Worm (Caenorhabditis elegans) whole organism, mixed stage, embryonic: ENCODE measurements around the gene F41C3.2.

Experiments
- M03D4.4 ChIP-seq: sonication (generic microtip); optimal IDR thresholded peaks from 2 replicates; lab custom pipeline; 2017; ENCODE audit warnings: mild to moderate bottlenecking, missing genetic modification characterization, missing compliant biosample characterization
- bed-3 ChIP-seq: fragments of 200-800 bp; sonication (Bioruptor generic); optimal IDR thresholded peaks from 3 replicates; lab custom pipeline; 2018; ENCODE audit warnings: mild to moderate bottlenecking, missing genetic modification characterization, moderate library complexity, missing compliant biosample characterization
- blmp-1 ChIP-seq: fragments of 150-350 bp; optimal IDR thresholded peaks from 2 replicates; lab custom pipeline; 2014; ENCODE audit warnings: missing biosample characterization, missing genetic modification characterization
- ceh-39 ChIP-seq: fragments of 150-350 bp; optimal IDR thresholded peaks from 2 replicates; lab custom pipeline; 2014; ENCODE audit warnings: missing biosample characterization, missing genetic modification characterization
- ceh-43 ChIP-seq: fragments of 200-800 bp; sonication (Bioruptor generic); optimal IDR thresholded peaks from 2 replicates; lab custom pipeline; 2018; ENCODE audit warnings: mild to moderate bottlenecking, missing genetic modification characterization, moderate library complexity, missing compliant biosample characterization
- ceh-83 ChIP-seq: fragments of 200-800 bp; sonication (Bioruptor generic); optimal IDR thresholded peaks from 2 replicates; lab custom pipeline; 2018; ENCODE audit warnings: mild to moderate bottlenecking, missing genetic modification characterization, missing compliant biosample characterization
- ces-1 ChIP-seq: fragments of 150-350 bp; optimal IDR thresholded peaks from 2 replicates; lab custom pipeline; 2014; ENCODE audit warnings: missing biosample characterization, missing genetic modification reagents, missing genetic modification characterization
- cnd-1 ChIP-seq: fragments of 200-800 bp; sonication (Bioruptor generic); optimal IDR thresholded peaks from 2 replicates; lab custom pipeline; 2018; ENCODE audit warnings: mild to moderate bottlenecking, missing genetic modification characterization, missing compliant biosample characterization
- drap-1 ChIP-seq: fragments of 200-800 bp; sonication (Bioruptor generic); optimal IDR thresholded peaks from 3 replicates; lab custom pipeline; 2018; ENCODE audit warnings: mild to moderate bottlenecking, missing genetic modification characterization, missing compliant biosample characterization
- elt-1 ChIP-seq: sonication (generic microtip); optimal IDR thresholded peaks from 2 replicates; lab custom pipeline; 2017; ENCODE audit warnings: missing genetic modification characterization, mild to moderate bottlenecking, missing compliant biosample characterization, antibody characterized with exemption, moderate library complexity, borderline replicate concordance; ENCODE audit not compliant: insufficient read depth
- elt-3 ChIP-seq: fragments of 150-350 bp; optimal IDR thresholded peaks from 2 replicates; lab custom pipeline; 2014; ENCODE audit warnings: missing biosample characterization, missing genetic modification characterization
- ham-2 ChIP-seq: fragments of 200-800 bp; sonication (Bioruptor generic); optimal IDR thresholded peaks from 2 replicates; lab custom pipeline; 2018; ENCODE audit warnings: mild to moderate bottlenecking, missing genetic modification characterization, missing compliant biosample characterization
- hlh-1 ChIP-seq: fragments of 150-350 bp; optimal IDR thresholded peaks from 2 replicates; lab custom pipeline; 2014; ENCODE audit warnings: missing biosample characterization, missing genetic modification reagents, missing genetic modification characterization
- lin-13 ChIP-seq: fragments of 150-350 bp; optimal IDR thresholded peaks from 2 replicates; lab custom pipeline; 2014; ENCODE audit warnings: missing biosample characterization, missing genetic modification characterization
- lin-32 ChIP-seq: fragments of 200-800 bp; sonication (Bioruptor generic); optimal IDR thresholded peaks from 2 replicates; lab custom pipeline; 2018; ENCODE audit warnings: mild to moderate bottlenecking, missing genetic modification characterization, missing compliant biosample characterization
- lsy-2 ChIP-seq: fragments of 150-350 bp; optimal IDR thresholded peaks from 2 replicates; lab custom pipeline; 2014; ENCODE audit warnings: missing biosample characterization, missing genetic modification characterization
- mab-5 ChIP-seq: fragments of 150-350 bp; optimal IDR thresholded peaks from 2 replicates; lab custom pipeline; 2014; ENCODE audit warnings: missing biosample characterization, missing genetic modification characterization
- mep-1 ChIP-seq: fragments of 150-350 bp; optimal IDR thresholded peaks from 2 replicates; lab custom pipeline; 2017; ENCODE audit warnings: missing biosample characterization, missing genetic modification reagents, missing genetic modification characterization, inconsistent platforms
- mls-2 ChIP-seq: sonication (generic microtip); optimal IDR thresholded peaks from 2 replicates; lab custom pipeline; 2016; ENCODE audit warnings: mild to moderate bottlenecking, missing genetic modification characterization, moderate library complexity, missing compliant biosample characterization
- nhr-12 ChIP-seq: fragments of 150-350 bp; optimal IDR thresholded peaks from 2 replicates; lab custom pipeline; 2014; ENCODE audit warnings: missing biosample characterization, missing genetic modification characterization
- nhr-2 ChIP-seq: fragments of 150-350 bp; optimal IDR thresholded peaks from 2 replicates; lab custom pipeline; 2014; ENCODE audit warnings: missing biosample characterization, missing genetic modification characterization
- nhr-237 ChIP-seq: fragments of 150-350 bp; optimal IDR thresholded peaks from 2 replicates; lab custom pipeline; 2014; ENCODE audit warnings: missing biosample characterization, missing genetic modification characterization
- nhr-28 ChIP-seq: fragments of 150-350 bp; optimal IDR thresholded peaks from 2 replicates; lab custom pipeline; 2014; ENCODE audit warnings: missing biosample characterization, missing genetic modification characterization
- nhr-76 ChIP-seq: sonication (generic microtip); optimal IDR thresholded peaks from 2 replicates; lab custom pipeline; 2017; ENCODE audit warnings: missing biosample characterization, missing genetic modification characterization
- pha-4 ChIP-seq: fragments of 150-350 bp; optimal IDR thresholded peaks from 2 replicates; lab custom pipeline; 2018; ENCODE audit warnings: missing biosample characterization, missing genetic modification reagents, missing genetic modification characterization
- sem-2 ChIP-seq: fragments of 200-800 bp; sonication (Bioruptor generic); optimal IDR thresholded peaks from 2 replicates; lab custom pipeline; 2018; ENCODE audit warnings: mild to moderate bottlenecking, missing genetic modification characterization, missing compliant biosample characterization
- snpc-4 ChIP-seq: fragments of 150-350 bp; optimal IDR thresholded peaks from 2 replicates; lab custom pipeline; 2014; ENCODE audit warnings: missing biosample characterization, missing genetic modification characterization
- sptf-1 ChIP-seq: sonication (generic microtip); optimal IDR thresholded peaks from 2 replicates; lab custom pipeline; 2017; ENCODE audit warnings: mild to moderate bottlenecking, missing genetic modification characterization, moderate library complexity, missing compliant biosample characterization
- unc-120 ChIP-seq: sonication (generic microtip); optimal IDR thresholded peaks from 2 replicates; lab custom pipeline; 2017; ENCODE audit warnings: missing genetic modification characterization, missing compliant biosample characterization; ENCODE audit not compliant: poor library complexity, severe bottlenecking
- unc-39 ChIP-seq: fragments of 150-350 bp; optimal IDR thresholded peaks from 2 replicates; lab custom pipeline; 2014; ENCODE audit warnings: missing biosample characterization, missing genetic modification characterization
- zip-8 ChIP-seq: fragments of 150-350 bp; optimal IDR thresholded peaks from 2 replicates; lab custom pipeline; 2014; ENCODE audit warnings: missing biosample characterization, missing genetic modification characterization
- ztf-11 ChIP-seq: fragments of 150-350 bp; optimal IDR thresholded peaks from 2 replicates; lab custom pipeline; 2014; ENCODE audit warnings: missing biosample characterization, missing genetic modification characterization

The F41C3.2 gene

DNA sequence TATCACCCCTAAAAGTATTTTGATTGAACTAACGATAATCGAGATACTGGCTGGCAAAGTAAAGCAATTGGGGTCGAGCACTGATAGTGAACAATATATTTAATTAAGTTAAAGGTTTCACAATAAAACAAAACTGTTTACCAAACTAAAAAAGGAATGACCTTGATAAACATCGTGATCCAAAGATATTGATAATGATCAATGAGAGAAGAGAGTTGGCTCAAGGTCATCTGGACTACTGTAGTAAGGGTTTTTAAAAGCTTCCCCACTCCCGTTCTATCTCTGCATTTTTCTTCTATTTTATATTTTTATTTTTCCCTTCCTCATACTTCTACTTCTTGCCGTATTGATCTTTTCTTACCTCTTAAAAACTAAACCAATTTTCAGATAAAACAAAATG lies at the start of gene F41C3.2:
Gene F41C3.2, plus strand, starts transcription at position 388 of the 400 bp plus-strand sequence.
- TF ChIP-seq zip-8 (no peak), nhr-76 (tag; lab: Kevin White, UChicago) (no peak), mep-1 (no peak), lin-32 (GFP tag; lab: Kevin White, UChicago) (no peak)

DNA sequence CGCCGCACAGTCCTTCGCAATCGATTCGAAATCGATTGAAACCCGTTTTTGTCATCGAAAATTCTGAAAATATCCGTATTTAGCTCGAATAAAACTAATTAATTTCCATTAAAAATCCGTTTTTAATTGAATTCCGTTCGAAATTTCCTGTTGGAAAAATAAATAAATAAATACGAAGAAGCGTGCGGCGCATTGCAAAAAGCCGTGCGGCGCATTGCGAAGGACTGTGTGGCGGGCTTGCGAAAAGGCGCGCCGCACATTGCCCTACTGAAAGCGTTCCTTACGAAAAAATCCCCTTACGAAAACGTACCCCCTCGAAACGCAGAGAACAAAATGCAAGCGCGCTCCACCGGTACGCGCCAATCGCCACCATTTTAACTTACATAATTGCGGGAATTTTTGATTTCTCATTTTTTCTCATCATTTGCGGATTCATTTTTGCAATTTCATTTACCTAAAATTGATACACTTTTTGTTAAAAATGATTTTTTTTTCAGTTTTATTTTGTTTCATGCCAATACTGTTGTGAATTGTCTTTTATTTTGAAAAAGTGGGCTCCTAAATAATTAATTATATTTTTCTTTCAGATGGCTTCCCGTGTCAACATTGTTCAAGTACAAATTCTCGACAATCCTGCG lies 48.2 kb upstream of the F41C3.2 start, which contains the start of gene unc-85:
Gene unc-85, plus strand, starts transcription at position 588 of the 638 bp plus-strand sequence.
- TF ChIP-seq sptf-1 (tag; lab: Kevin White, UChicago), result peak; percentile 87
- peak; percentile 29 for TF ChIP-seq ztf-11 (tag; lab: Kevin White, UChicago)
- TF ChIP-seq ceh-43, result peak; percentile 66
- peak; percentile 77 for TF ChIP-seq mls-2 (tag; lab: Kevin White, UChicago)
- TF ChIP-seq M03D4.4, result peak; percentile 57
- peak; percentile 68 for TF ChIP-seq unc-120 (tag; lab: Kevin White, UChicago)
- peak; percentile 67 for TF ChIP-seq lsy-2 (tag; lab: Kevin White, UChicago)
- peak; percentile 6 for TF ChIP-seq hlh-1
- peak; percentile 70 for TF ChIP-seq mep-1
- TF ChIP-seq drap-1 (GFP tag; lab: Kevin White, UChicago), result peak; percentile 68
- peak; percentile 60 for TF ChIP-seq nhr-237 (tag; lab: Kevin White, UChicago)
- peak; percentile 48 for TF ChIP-seq ham-2 (GFP tag; lab: Kevin White, UChicago)
- peak; percentile 48 for TF ChIP-seq cnd-1 (tag; lab: Kevin White, UChicago)
- peak; percentile 48 for TF ChIP-seq ces-1 (GFP tag; lab: Kevin White, UChicago)
- peak; percentile 6 for TF ChIP-seq elt-1 (tag; lab: Kevin White, UChicago)
- peak; percentile 12 for TF ChIP-seq lin-13 (tag; lab: Kevin White, UChicago)

DNA sequence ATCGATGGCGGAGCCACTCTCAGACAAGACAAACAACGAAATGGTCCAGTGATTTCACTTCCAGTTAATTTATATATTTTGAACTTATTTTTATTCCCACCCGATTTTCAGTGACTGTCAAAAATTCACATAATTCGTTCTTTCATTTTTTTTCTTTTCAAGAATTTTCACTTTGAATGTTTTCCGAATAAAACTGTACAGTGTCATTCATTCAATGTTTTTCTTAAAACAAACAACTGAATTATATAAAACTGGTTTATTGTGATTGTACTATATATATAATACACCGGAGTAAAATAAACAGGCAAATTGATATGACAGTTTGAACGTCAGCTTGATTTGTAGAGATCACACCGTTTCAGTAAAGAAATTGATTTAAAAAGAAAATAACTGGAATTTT lies 46.8 kb upstream of the F41C3.2 start:
- TF ChIP-seq lsy-2 (tag; lab: Kevin White, UChicago) (no peak), cnd-1 (tag; lab: Kevin White, UChicago) (no peak), hlh-1 (no peak), sptf-1 (tag; lab: Kevin White, UChicago) (no peak), snpc-4 (tag; lab: Kevin White, UChicago) (no peak), nhr-237 (tag; lab: Kevin White, UChicago) (no peak), mab-5 (tag; lab: Kevin White, UChicago) (no peak), ztf-11 (tag; lab: Kevin White, UChicago) (no peak), zip-8 (no peak), ceh-83 (GFP tag; lab: Kevin White, UChicago) (no peak), ceh-39 (tag; lab: Kevin White, UChicago) (no peak), ham-2 (GFP tag; lab: Kevin White, UChicago) (no peak), elt-3 (tag; lab: Kevin White, UChicago) (no peak), bed-3 (no peak), blmp-1 (tag; lab: Kevin White, UChicago) (no peak), elt-1 (tag; lab: Kevin White, UChicago) (no peak)
- TF ChIP-seq, all 35 proteins: peak for 0

DNA sequence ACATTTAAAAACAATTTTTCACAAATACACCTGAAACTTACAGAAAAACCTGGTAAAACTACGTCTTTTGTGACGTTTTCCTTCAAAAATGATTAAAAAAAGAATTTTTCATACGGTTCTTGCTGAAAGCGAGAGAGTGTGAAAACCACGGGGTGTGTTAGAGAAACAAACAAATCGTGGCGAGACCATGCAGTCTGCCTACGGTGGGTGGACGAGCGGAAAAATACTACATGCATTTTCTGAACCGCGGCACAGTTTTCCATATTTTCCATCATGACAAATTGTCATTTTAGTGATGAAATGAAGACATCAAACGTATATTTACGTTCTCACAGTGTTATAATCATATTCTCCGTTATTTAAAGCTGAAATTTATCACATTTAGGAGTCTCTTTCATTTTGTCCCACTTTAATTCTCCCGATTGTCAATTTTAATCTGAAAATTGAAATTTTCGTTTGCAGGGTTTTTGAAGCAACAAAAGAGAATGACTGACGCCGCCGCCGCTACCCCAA lies 43.4 kb upstream of the F41C3.2 start, which contains the start of the genes F10G7.9 and tsn-1:
Gene F10G7.9, minus strand, starts transcription at position 127 of the 513 bp plus-strand sequence.
Gene tsn-1, plus strand, starts transcription at position 463 of the 513 bp plus-strand sequence.
- TF ChIP-seq pha-4 (peak; percentile 57), sptf-1 (tag; lab: Kevin White, UChicago) (no peak), lsy-2 (tag; lab: Kevin White, UChicago) (peak; percentile 95), mep-1 (peak; percentile 8), lin-13 (tag; lab: Kevin White, UChicago) (peak; percentile 20)

DNA sequence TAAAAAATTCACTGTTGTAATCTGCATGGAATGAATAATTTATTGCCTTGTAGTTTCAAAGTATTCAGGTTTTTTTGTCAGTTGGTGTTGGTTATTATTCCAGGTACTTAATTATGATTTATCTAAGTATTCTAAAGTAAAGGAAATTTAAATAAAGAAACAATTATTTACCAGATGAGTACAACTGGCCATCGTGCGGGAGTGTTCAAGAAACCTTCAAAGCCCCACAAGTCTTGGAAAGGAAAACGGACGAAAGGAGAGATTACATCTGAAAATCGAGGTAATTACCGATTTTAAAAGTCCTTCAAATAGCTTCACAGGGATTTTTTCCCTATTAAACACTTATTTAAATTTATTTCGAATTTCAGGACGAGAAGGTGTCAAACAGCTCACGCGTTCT lies 39.6 kb upstream of the F41C3.2 start, which contains the start of gene tag-151:
Gene tag-151, plus strand, starts transcription at position 158 of the 400 bp plus-strand sequence.
- TF ChIP-seq nhr-28 (no peak), elt-3 (tag; lab: Kevin White, UChicago) (no peak), cnd-1 (tag; lab: Kevin White, UChicago) (no peak), ceh-39 (tag; lab: Kevin White, UChicago) (no peak), ham-2 (GFP tag; lab: Kevin White, UChicago) (no peak), nhr-12 (tag; lab: Kevin White, UChicago) (no peak), blmp-1 (tag; lab: Kevin White, UChicago) (no peak), M03D4.4 (no peak), ceh-83 (GFP tag; lab: Kevin White, UChicago) (no peak), nhr-76 (tag; lab: Kevin White, UChicago) (no peak), zip-8 (no peak), ztf-11 (tag; lab: Kevin White, UChicago) (no peak), sem-2 (GFP tag; lab: Kevin White, UChicago) (no peak), mls-2 (tag; lab: Kevin White, UChicago) (no peak), hlh-1 (no peak), nhr-237 (tag; lab: Kevin White, UChicago) (no peak), ceh-43 (no peak), mab-5 (tag; lab: Kevin White, UChicago) (no peak), unc-39 (tag; lab: Kevin White, UChicago) (no peak), nhr-2 (no peak)
